Worm (Caenorhabditis elegans): ENCODE results near the gene sago-1.

DNA sequence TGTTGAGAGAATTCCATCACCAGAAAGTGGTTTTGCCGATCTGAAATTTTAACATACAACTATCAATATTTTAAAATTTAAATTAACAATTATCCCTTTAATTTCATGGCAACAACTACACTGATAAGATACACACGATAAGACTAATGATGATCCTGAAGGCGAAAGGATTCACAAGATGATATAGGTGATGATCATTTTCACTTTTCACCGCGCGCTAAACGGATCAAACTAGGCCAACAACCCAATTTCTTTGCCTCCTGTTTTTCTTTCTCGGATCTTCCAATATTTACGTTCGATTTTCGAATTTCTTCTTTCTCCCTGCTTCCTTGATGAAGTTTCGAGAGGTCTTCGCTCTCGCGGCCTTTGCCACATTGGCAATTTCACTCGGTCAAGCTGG is 44.4 kb upstream of the sago-1 start, which contains the start of gene K08B12.1:
- TF ChIP-seq nhr-6 (tag; optimal IDR thresholded peaks at IDR 0.05) (no peak), ceh-20 (GFP tag; IDR thresholded peaks at IDR 0.05) (no peak), mdt-29 (GFP tag; IDR thresholded peaks at IDR 0.05) (no peak), ama-1 (optimal IDR thresholded peaks at IDR 0.05) (no peak), unc-62 (GFP tag; optimal IDR thresholded peaks at IDR 0.05 in 1 of 2) (no peak), unc-62 (tag; optimal IDR thresholded peaks at IDR 0.05) (no peak), F49E8.2 (tag; optimal IDR thresholded peaks at IDR 0.05; ENCODE audit: borderline replicate concordance) (no peak), nhr-28 (tag; optimal IDR thresholded peaks at IDR 0.05) (peak; percentile 1), jun-1 (tag; optimal IDR thresholded peaks at IDR 0.05) (no peak), pha-4 (GFP tag; IDR thresholded peaks at IDR 0.05) (no peak), pha-4 (tag; optimal IDR thresholded peaks at IDR 0.05) (no peak)

Measured in whole organism, L4 larva.